Worm (Caenorhabditis elegans) whole organism, late embryonic: ENCODE data around the gene F01D5.1.

Source experiments
- C08G9.2 ChIP-seq: sonication (generic microtip); optimal IDR thresholded peaks from 2 replicates; lab custom pipeline; 2016; ENCODE audit warnings: mild to moderate bottlenecking, missing genetic modification characterization, moderate library complexity, missing compliant biosample characterization
- F13H6.1 ChIP-seq: sonication (generic microtip); optimal IDR thresholded peaks from 2 replicates; lab custom pipeline; 2016; ENCODE audit warnings: missing genetic modification characterization, missing compliant biosample characterization
- K09A11.1 ChIP-seq: sonication (generic microtip); optimal IDR thresholded peaks from 2 replicates; lab custom pipeline; 2017; ENCODE audit warnings: antibody characterized with exemption, mild to moderate bottlenecking, missing genetic modification characterization, missing compliant biosample characterization; ENCODE audit not compliant: insufficient read depth
- T23F11.4 ChIP-seq: fragments of 200-800 bp; sonication (Bioruptor generic); optimal IDR thresholded peaks from 2 replicates; lab custom pipeline; 2018; ENCODE audit warnings: mild to moderate bottlenecking, missing genetic modification characterization, missing compliant biosample characterization
- Y22D7AL.16 ChIP-seq: sonication (generic microtip); optimal IDR thresholded peaks from 2 replicates; lab custom pipeline; 2016; ENCODE audit warnings: missing genetic modification characterization, missing compliant biosample characterization
- ama-1 ChIP-seq: fragments of 150-350 bp; optimal IDR thresholded peaks from 2 replicates; lab custom pipeline; 2014
- ceh-14 ChIP-seq: sonication (generic microtip); optimal IDR thresholded peaks from 2 replicates; lab custom pipeline; 2016; ENCODE audit warnings: missing genotype, missing genetic modification characterization, missing compliant biosample characterization
- ceh-18 ChIP-seq: sonication (generic microtip); optimal IDR thresholded peaks from 2 replicates; lab custom pipeline; 2016; ENCODE audit warnings: missing genetic modification characterization, missing compliant biosample characterization
- ceh-24 ChIP-seq: sonication (generic microtip); optimal IDR thresholded peaks from 2 replicates; lab custom pipeline; 2016; ENCODE audit warnings: mild to moderate bottlenecking, missing genetic modification characterization, missing compliant biosample characterization
- ceh-30 ChIP-seq: fragments of 150-350 bp; optimal IDR thresholded peaks from 2 replicates; lab custom pipeline; 2014; ENCODE audit warnings: missing biosample characterization, missing genetic modification characterization
- ceh-31 ChIP-seq: sonication (generic microtip); optimal IDR thresholded peaks from 2 replicates; lab custom pipeline; 2016; ENCODE audit warnings: missing genetic modification characterization, missing compliant biosample characterization
- ceh-6 ChIP-seq: fragments of 200-800 bp; sonication (Bioruptor generic); optimal IDR thresholded peaks from 2 replicates; lab custom pipeline; 2018; ENCODE audit warnings: mild to moderate bottlenecking, missing genetic modification characterization, missing compliant biosample characterization
- ceh-9 ChIP-seq: sonication (generic microtip); optimal IDR thresholded peaks from 2 replicates; lab custom pipeline; 2016; ENCODE audit warnings: mild to moderate bottlenecking, missing genetic modification characterization, inconsistent platforms, missing compliant biosample characterization
- dmd-4 ChIP-seq: sonication (generic microtip); optimal IDR thresholded peaks from 2 replicates; lab custom pipeline; 2016; ENCODE audit warnings: borderline replicate concordance, missing genetic modification characterization, missing compliant biosample characterization
- ets-4 ChIP-seq: sonication (generic microtip); optimal IDR thresholded peaks from 2 replicates; lab custom pipeline; 2016; ENCODE audit warnings: missing genetic modification characterization, missing compliant biosample characterization
- eyg-1 ChIP-seq: sonication (generic microtip); optimal IDR thresholded peaks from 2 replicates; lab custom pipeline; 2016; ENCODE audit warnings: missing genotype, missing genetic modification characterization, missing compliant biosample characterization
- fkh-10 ChIP-seq: fragments of 150-350 bp; optimal IDR thresholded peaks from 2 replicates; lab custom pipeline; 2014; ENCODE audit warnings: missing biosample characterization, missing genetic modification reagents, missing genetic modification characterization
- fkh-6 ChIP-seq: sonication (generic microtip); optimal IDR thresholded peaks from 2 replicates; lab custom pipeline; 2016; ENCODE audit warnings: missing genetic modification characterization, missing compliant biosample characterization
- gmeb-2 ChIP-seq: sonication (generic microtip); optimal IDR thresholded peaks from 2 replicates; lab custom pipeline; 2016; ENCODE audit warnings: missing genetic modification characterization, inconsistent platforms, missing compliant biosample characterization
- hlh-13 ChIP-seq: fragments of 200-800 bp; sonication (Bioruptor generic); optimal IDR thresholded peaks from 2 replicates; lab custom pipeline; 2018; ENCODE audit warnings: mild to moderate bottlenecking, missing genetic modification characterization, missing compliant biosample characterization
- hlh-15 ChIP-seq: sonication (generic microtip); optimal IDR thresholded peaks from 2 replicates; lab custom pipeline; 2016; ENCODE audit warnings: missing genetic modification characterization, missing compliant biosample characterization
- hlh-30 ChIP-seq: sonication (generic microtip); optimal IDR thresholded peaks from 2 replicates; lab custom pipeline; 2017; ENCODE audit warnings: antibody characterized with exemption, missing genetic modification characterization, missing compliant biosample characterization; ENCODE audit not compliant: insufficient read depth
- hlh-8 ChIP-seq: sonication (generic microtip); optimal IDR thresholded peaks from 2 replicates; lab custom pipeline; 2016; ENCODE audit warnings: missing genotype, missing genetic modification characterization, missing compliant biosample characterization
- lin-11 ChIP-seq: fragments of 200-800 bp; sonication (Bioruptor generic); optimal IDR thresholded peaks from 2 replicates; lab custom pipeline; 2018; ENCODE audit warnings: mild to moderate bottlenecking, missing genetic modification characterization, missing compliant biosample characterization
- madf-2 ChIP-seq: sonication (generic microtip); optimal IDR thresholded peaks from 2 replicates; lab custom pipeline; 2017; ENCODE audit warnings: missing genetic modification characterization, missing compliant biosample characterization
- nhr-232 ChIP-seq: sonication (generic microtip); optimal IDR thresholded peaks from 2 replicates; lab custom pipeline; 2016; ENCODE audit warnings: missing genetic modification characterization, missing compliant biosample characterization
- pag-3 ChIP-seq: sonication (generic microtip); optimal IDR thresholded peaks from 2 replicates; lab custom pipeline; 2016; ENCODE audit warnings: missing compliant biosample characterization, missing genetic modification characterization, borderline replicate concordance
- pat-9 ChIP-seq: fragments of 200-800 bp; sonication (Bioruptor generic); optimal IDR thresholded peaks from 2 replicates; lab custom pipeline; 2018; ENCODE audit warnings: mild to moderate bottlenecking, missing genetic modification characterization, moderate library complexity, missing compliant biosample characterization
- pha-4 ChIP-seq: fragments of 150-350 bp; optimal IDR thresholded peaks from 2 replicates; lab custom pipeline; 2018; ENCODE audit warnings: missing biosample characterization, missing genetic modification reagents, missing genetic modification characterization
- pqm-1 ChIP-seq: sonication (generic microtip); optimal IDR thresholded peaks from 2 replicates; lab custom pipeline; 2016; ENCODE audit warnings: missing genetic modification characterization, missing compliant biosample characterization
- ref-2 ChIP-seq: sonication (generic microtip); optimal IDR thresholded peaks from 2 replicates; lab custom pipeline; 2016; ENCODE audit warnings: missing genetic modification characterization, missing compliant biosample characterization
- sox-2 ChIP-seq: fragments of 200-800 bp; sonication (Bioruptor generic); IDR thresholded peaks from 2 replicates; pipeline ENCODE4 v1.3.6; 2022; ENCODE audit warnings: missing genetic modification reagents, missing genetic modification characterization, missing compliant biosample characterization
- sox-4 ChIP-seq: sonication (generic microtip); optimal IDR thresholded peaks from 2 replicates; lab custom pipeline; 2017; ENCODE audit warnings: mild to moderate bottlenecking, missing genetic modification characterization, inconsistent platforms, missing compliant biosample characterization
- unc-3 ChIP-seq, 2 experiments: fragments of 200-800 bp in 1 of 2; sonication (Bioruptor generic) in 1 of 2; sonication (generic microtip) in 1 of 2; conservative IDR thresholded peaks in 1 of 2; optimal IDR thresholded peaks in 1 of 2; 2 replicates each; pipeline versions ENCODE4 v1.3.6 to Lab custom; 2016 to 2022; ENCODE audit warnings: missing compliant biosample characterization in 2 of 2, missing genetic modification characterization in 2 of 2, missing genetic modification reagents in 1 of 2
- unc-42 ChIP-seq: sonication (generic microtip); optimal IDR thresholded peaks from 2 replicates; lab custom pipeline; 2016; ENCODE audit warnings: missing genotype, missing genetic modification characterization, missing compliant biosample characterization
- zip-5 ChIP-seq: sonication (generic microtip); optimal IDR thresholded peaks from 2 replicates; lab custom pipeline; 2016; ENCODE audit warnings: missing genetic modification characterization, missing compliant biosample characterization

F01D5.1 gene

ce11 chrII:14010656-14011376, 13.4 kb upstream of the F01D5.1 start, which contains the start of gene F01D5.8:
Gene F01D5.8, plus strand, starts transcription at chrII:14010706.
- TF ChIP-seq hlh-8 (tag; lab: Kevin White, UChicago): no peak
- no peak for TF ChIP-seq ceh-24 (tag; lab: Kevin White, UChicago)
- TF ChIP-seq zip-5: no peak
- no peak for TF ChIP-seq unc-3 (GFP tag; conservative IDR thresholded peaks at IDR 0.05; lab: Robert Waterston, UW)
- TF ChIP-seq unc-3 (tag; optimal IDR thresholded peaks at IDR 0.05; lab: Kevin White, UChicago): no peak
- TF ChIP-seq lin-11 (tag; lab: Kevin White, UChicago): no peak
- no peak for TF ChIP-seq ets-4
- no peak for TF ChIP-seq F13H6.1
- no peak for TF ChIP-seq dmd-4 (tag; lab: Kevin White, UChicago)
- no peak for TF ChIP-seq fkh-6
- TF ChIP-seq, all 69 proteins: peak for 0

ce11 chrII:14008359-14008758, 11.0 kb upstream of the F01D5.1 start, which contains the start of gene F01D5.7:
Gene F01D5.7, plus strand, starts transcription at chrII:14008659.
- TF ChIP-seq unc-3 (GFP tag; conservative IDR thresholded peaks at IDR 0.05; lab: Robert Waterston, UW): no peak
- TF ChIP-seq unc-3 (tag; optimal IDR thresholded peaks at IDR 0.05; lab: Kevin White, UChicago): no peak
- TF ChIP-seq hlh-13: no peak
- no peak for TF ChIP-seq fkh-10 (GFP tag; lab: Kevin White, UChicago)
- no peak for TF ChIP-seq zip-5
- TF ChIP-seq hlh-15 (tag; lab: Kevin White, UChicago): no peak
- TF ChIP-seq pqm-1: no peak
- no peak for TF ChIP-seq ref-2
- TF ChIP-seq madf-2 (tag; lab: Kevin White, UChicago): no peak
- no peak for TF ChIP-seq ceh-18
- TF ChIP-seq hlh-8 (tag; lab: Kevin White, UChicago): no peak
- no peak for TF ChIP-seq T23F11.4
- no peak for TF ChIP-seq eyg-1
- TF ChIP-seq C08G9.2 (tag; lab: Kevin White, UChicago): no peak
- TF ChIP-seq lin-11 (tag; lab: Kevin White, UChicago): no peak
- TF ChIP-seq ceh-6: no peak
- no peak for TF ChIP-seq nhr-232

- TF ChIP-seq ceh-9 (tag; lab: Kevin White, UChicago): no peak
- no peak for TF ChIP-seq sox-2 (GFP tag; lab: Robert Waterston, UW)
- no peak for TF ChIP-seq lin-11 (tag; lab: Kevin White, UChicago)
- no peak for TF ChIP-seq pha-4 (tag; lab: Kevin White, UChicago)
- no peak for TF ChIP-seq K09A11.1
- no peak for TF ChIP-seq gmeb-2 (tag; lab: Kevin White, UChicago)
- no peak for TF ChIP-seq T23F11.4
- no peak for TF ChIP-seq pat-9 (tag; lab: Kevin White, UChicago)
- TF ChIP-seq ceh-14 (tag; lab: Kevin White, UChicago): no peak
- no peak for TF ChIP-seq hlh-8 (tag; lab: Kevin White, UChicago)
- TF ChIP-seq ceh-30 (tag; lab: Kevin White, UChicago): no peak
- TF ChIP-seq pag-3 (tag; lab: Kevin White, UChicago): no peak
- TF ChIP-seq C08G9.2 (tag; lab: Kevin White, UChicago): no peak
- TF ChIP-seq hlh-15 (tag; lab: Kevin White, UChicago): no peak
- TF ChIP-seq sox-4 (tag; lab: Kevin White, UChicago): no peak
- no peak for TF ChIP-seq ama-1 (lab: Kevin White, UChicago)
- TF ChIP-seq unc-42 (tag; lab: Kevin White, UChicago): no peak
- no peak for TF ChIP-seq Y22D7AL.16 (tag; lab: Kevin White, UChicago)
- TF ChIP-seq ceh-31 (tag; lab: Kevin White, UChicago): no peak
- no peak for TF ChIP-seq hlh-30 (tag; lab: Kevin White, UChicago)
These were observed 8.8 kb upstream of the F01D5.1 start, which contains the start of gene F01D5.6 for ce11 chrII:14006210-14006609. Gene F01D5.6, plus strand, starts transcription at chrII:14006510.
